Worm (Caenorhabditis elegans) whole organism, L2 larva: ENCODE results near the gene Y49E10.10.

ENCODE experiments used
- C34F6.9 ChIP-seq: fragments of 150-350 bp; optimal IDR thresholded peaks from 2 replicates; lab custom pipeline; 2014; ENCODE audit warnings: missing biosample characterization, missing genetic modification characterization
- F13H6.1 ChIP-seq: sonication (generic microtip); optimal IDR thresholded peaks from 2 replicates; lab custom pipeline; 2016; ENCODE audit warnings: missing genetic modification characterization, missing compliant biosample characterization
- R02D3.7 ChIP-seq: fragments of 150-350 bp; optimal IDR thresholded peaks from 2 replicates; lab custom pipeline; 2014; ENCODE audit warnings: missing biosample characterization, missing genetic modification characterization
- Y55F3AM.14 ChIP-seq: fragments of 200-800 bp; sonication (Bioruptor generic); optimal IDR thresholded peaks from 2 replicates; lab custom pipeline; 2018; ENCODE audit warnings: mild to moderate bottlenecking, missing genetic modification characterization, missing compliant biosample characterization
- ZK546.5 ChIP-seq: sonication (generic microtip); optimal IDR thresholded peaks from 2 replicates; lab custom pipeline; 2017; ENCODE audit warnings: missing biosample characterization, missing genetic modification characterization
- aly-2 ChIP-seq: fragments of 150-350 bp; optimal IDR thresholded peaks from 2 replicates; lab custom pipeline; 2014; ENCODE audit warnings: missing biosample characterization, missing genetic modification characterization
- ama-1 ChIP-seq: fragments of 150-350 bp; optimal IDR thresholded peaks from 2 replicates; lab custom pipeline; 2018; ENCODE audit warnings: inconsistent platforms
- blmp-1 ChIP-seq: sonication (generic microtip); optimal IDR thresholded peaks from 2 replicates; lab custom pipeline; 2017; ENCODE audit warnings: missing genetic modification characterization, mild to moderate bottlenecking, missing compliant biosample characterization, antibody characterized with exemption, moderate library complexity; ENCODE audit not compliant: insufficient read depth
- ceh-16 ChIP-seq: fragments of 150-350 bp; optimal IDR thresholded peaks from 2 replicates; lab custom pipeline; 2014; ENCODE audit warnings: missing biosample characterization, missing genetic modification characterization
- crh-2 ChIP-seq: sonication (generic microtip); optimal IDR thresholded peaks from 2 replicates; lab custom pipeline; 2017; ENCODE audit warnings: missing biosample characterization, missing genetic modification characterization
- egl-27 ChIP-seq: sonication (generic microtip); optimal IDR thresholded peaks from 3 replicates; lab custom pipeline; 2017; ENCODE audit warnings: missing biosample characterization, missing genetic modification reagents, missing genetic modification characterization
- elt-1 ChIP-seq: fragments of 150-350 bp; optimal IDR thresholded peaks from 2 replicates; lab custom pipeline; 2014; ENCODE audit warnings: missing biosample characterization, missing genetic modification characterization
- elt-3 ChIP-seq: sonication (generic microtip); optimal IDR thresholded peaks from 2 replicates; lab custom pipeline; 2017; ENCODE audit warnings: missing biosample characterization, missing genetic modification characterization
- fos-1 ChIP-seq: fragments of 150-350 bp; optimal IDR thresholded peaks from 2 replicates; lab custom pipeline; 2014; ENCODE audit warnings: missing biosample characterization, missing genetic modification characterization
- gmeb-1 ChIP-seq: fragments of 150-350 bp; optimal IDR thresholded peaks from 2 replicates; lab custom pipeline; 2014; ENCODE audit warnings: missing biosample characterization, missing genetic modification characterization
- lin-11 ChIP-seq: fragments of 150-350 bp; sonication (generic microtip); optimal IDR thresholded peaks from 2 replicates; lab custom pipeline; 2014; ENCODE audit warnings: missing biosample characterization, missing genetic modification characterization, inconsistent platforms, mixed read lengths
- lin-13 ChIP-seq: fragments of 150-350 bp; optimal IDR thresholded peaks from 2 replicates; lab custom pipeline; 2014; ENCODE audit warnings: missing biosample characterization, missing genetic modification reagents, missing genetic modification characterization
- lin-39 ChIP-seq: fragments of 150-350 bp; optimal IDR thresholded peaks from 2 replicates; lab custom pipeline; 2014; ENCODE audit warnings: missing biosample characterization, missing genetic modification reagents, missing genetic modification characterization
- mab-5 ChIP-seq: fragments of 150-350 bp; optimal IDR thresholded peaks from 2 replicates; lab custom pipeline; 2014; ENCODE audit warnings: missing biosample characterization, missing genetic modification characterization
- mbf-1 ChIP-seq: sonication (generic microtip); optimal IDR thresholded peaks from 2 replicates; lab custom pipeline; 2017; ENCODE audit warnings: missing biosample characterization, missing genetic modification characterization
- nhr-10 ChIP-seq: sonication (generic microtip); optimal IDR thresholded peaks from 2 replicates; lab custom pipeline; 2017; ENCODE audit warnings: missing biosample characterization, missing genetic modification characterization
- nhr-11 ChIP-seq: fragments of 150-350 bp; optimal IDR thresholded peaks from 2 replicates; lab custom pipeline; 2014; ENCODE audit warnings: missing biosample characterization, missing genetic modification characterization
- nhr-12 ChIP-seq: fragments of 150-350 bp; optimal IDR thresholded peaks from 2 replicates; lab custom pipeline; 2014; ENCODE audit warnings: missing biosample characterization, missing genetic modification characterization
- nhr-129 ChIP-seq: fragments of 150-350 bp; optimal IDR thresholded peaks from 2 replicates; lab custom pipeline; 2014; ENCODE audit warnings: missing biosample characterization, missing genetic modification characterization
- nhr-23 ChIP-seq: fragments of 150-350 bp; optimal IDR thresholded peaks from 2 replicates; lab custom pipeline; 2014; ENCODE audit warnings: missing biosample characterization, missing genetic modification reagents, missing genetic modification characterization
- nhr-237 ChIP-seq: fragments of 150-350 bp; optimal IDR thresholded peaks from 2 replicates; lab custom pipeline; 2014; ENCODE audit warnings: missing biosample characterization, missing genetic modification characterization
- nhr-25 ChIP-seq: fragments of 150-350 bp; sonication (generic microtip); optimal IDR thresholded peaks from 3 replicates; lab custom pipeline; 2014; ENCODE audit warnings: missing biosample characterization, missing genetic modification characterization
- nhr-6 ChIP-seq: fragments of 150-350 bp; optimal IDR thresholded peaks from 2 replicates; lab custom pipeline; 2014; ENCODE audit warnings: missing biosample characterization, missing genetic modification characterization
- nhr-77 ChIP-seq: fragments of 150-350 bp; optimal IDR thresholded peaks from 2 replicates; lab custom pipeline; 2014; ENCODE audit warnings: missing biosample characterization, missing genetic modification characterization
- peb-1 ChIP-seq: fragments of 150-350 bp; optimal IDR thresholded peaks from 2 replicates; lab custom pipeline; 2014; ENCODE audit warnings: missing biosample characterization, missing genetic modification characterization
- sem-4 ChIP-seq: fragments of 150-350 bp; optimal IDR thresholded peaks from 2 replicates; lab custom pipeline; 2014; ENCODE audit warnings: missing biosample characterization, missing genetic modification reagents, missing genetic modification characterization
- skn-1 ChIP-seq: sonication (generic microtip); optimal IDR thresholded peaks from 2 replicates; lab custom pipeline; 2017; ENCODE audit warnings: missing biosample characterization, missing genetic modification characterization
- sma-3 ChIP-seq: sonication (generic microtip); optimal IDR thresholded peaks from 2 replicates; lab custom pipeline; 2016; ENCODE audit warnings: missing genetic modification reagents, missing genetic modification characterization, missing compliant biosample characterization
- snpc-4 ChIP-seq: fragments of 150-350 bp; optimal IDR thresholded peaks from 2 replicates; lab custom pipeline; 2014; ENCODE audit warnings: missing biosample characterization, missing genetic modification characterization
- unc-62 ChIP-seq: fragments of 150-350 bp; optimal IDR thresholded peaks from 2 replicates; lab custom pipeline; 2014; ENCODE audit warnings: missing biosample characterization, missing genetic modification reagents, missing genetic modification characterization
- zag-1 ChIP-seq: fragments of 150-350 bp; optimal IDR thresholded peaks from 2 replicates; lab custom pipeline; 2014; ENCODE audit warnings: missing biosample characterization, missing genetic modification characterization
- ztf-1 ChIP-seq: fragments of 200-800 bp; sonication (Bioruptor generic); conservative IDR thresholded peaks from 2 replicates; pipeline ENCODE4 v1.3.6; 2022; ENCODE audit warnings: missing genetic modification characterization, missing compliant biosample characterization
- ztf-11 ChIP-seq: sonication (generic microtip); optimal IDR thresholded peaks from 2 replicates; lab custom pipeline; 2017; ENCODE audit warnings: missing biosample characterization, missing genetic modification characterization

Y49E10.10 gene

ce11 chrIII:12429579-12430084 lies 34.4 kb downstream of the Y49E10.10 start, which contains the start of gene snr-6 (continued):
- peak; percentile 79 for TF ChIP-seq lin-13
- TF ChIP-seq skn-1 (tag; lab: Kevin White, UChicago) = no peak
- TF ChIP-seq lin-39 = no peak
- no peak for TF ChIP-seq ceh-16
- no peak for TF ChIP-seq Y55F3AM.14
- peak; percentile 38 for TF ChIP-seq F13H6.1 (tag; lab: Kevin White, UChicago)
- no peak for TF ChIP-seq ztf-11 (tag; lab: Kevin White, UChicago)
- peak; percentile 29 for TF ChIP-seq snpc-4 (tag; lab: Kevin White, UChicago)
- no peak for TF ChIP-seq unc-62 (GFP tag; lab: Kevin White, UChicago)
- peak; percentile 14 for TF ChIP-seq fos-1 (tag; lab: Kevin White, UChicago)
- no peak for TF ChIP-seq aly-2 (tag; lab: Kevin White, UChicago)
- no peak for TF ChIP-seq R02D3.7 (tag; lab: Kevin White, UChicago)
- TF ChIP-seq nhr-6 (tag; lab: Kevin White, UChicago) = peak; percentile 1
- TF ChIP-seq elt-1 (tag; lab: Kevin White, UChicago) = no peak
- TF ChIP-seq nhr-11 (tag; lab: Kevin White, UChicago) = no peak
- TF ChIP-seq nhr-77 (tag; lab: Kevin White, UChicago) = no peak
- no peak for TF ChIP-seq ztf-1 (GFP tag; lab: Robert Waterston, UW)
- TF ChIP-seq blmp-1 (tag; lab: Kevin White, UChicago) = peak; percentile 20
- no peak for TF ChIP-seq nhr-12 (tag; lab: Kevin White, UChicago)
- TF ChIP-seq lin-11 (tag; lab: Kevin White, UChicago) = peak; percentile 25

- no peak for TF ChIP-seq lin-39
These were observed 34.9 kb downstream of the Y49E10.10 start, which contains the start of gene Y49E10.16 for ce11 chrIII:12430209-12430608. TSS of gene Y49E10.16 (plus strand) at chrIII:12430509.

ce11 chrIII:12434104-12434503 lies 38.8 kb downstream of the Y49E10.10 start, which contains the start of gene Y49E10.27:
TSS of gene Y49E10.27 (plus strand) at chrIII:12434404.
- TF ChIP-seq ZK546.5 (tag; lab: Kevin White, UChicago) = no peak
- TF ChIP-seq ceh-16 = no peak
- TF ChIP-seq sem-4 (tag; lab: Kevin White, UChicago) = no peak
- no peak for TF ChIP-seq nhr-237 (tag; lab: Kevin White, UChicago)
- TF ChIP-seq zag-1 (tag; lab: Kevin White, UChicago) = no peak
- no peak for TF ChIP-seq egl-27 (tag; lab: Kevin White, UChicago)
- TF ChIP-seq fos-1 (tag; lab: Kevin White, UChicago) = no peak
- TF ChIP-seq ama-1 (lab: Kevin White, UChicago) = no peak
- TF ChIP-seq nhr-25 = no peak
- no peak for TF ChIP-seq gmeb-1 (tag; lab: Kevin White, UChicago)
- no peak for TF ChIP-seq blmp-1 (tag; lab: Kevin White, UChicago)
- TF ChIP-seq elt-3 = no peak
- no peak for TF ChIP-seq nhr-12 (tag; lab: Kevin White, UChicago)
- TF ChIP-seq, all 48 proteins: peak for 0

ce11 chrIII:12436215-12436614 lies 41.0 kb downstream of the Y49E10.10 start, which contains the start of gene fbxa-218:
TSS of gene fbxa-218 (plus strand) at chrIII:12436515.
- TF ChIP-seq ztf-1 (GFP tag; lab: Robert Waterston, UW) (no peak), egl-27 (tag; lab: Kevin White, UChicago) (no peak), C34F6.9 (tag; lab: Kevin White, UChicago) (no peak), sma-3 (GFP tag; lab: Kevin White, UChicago) (no peak), lin-11 (tag; lab: Kevin White, UChicago) (no peak), crh-2 (tag; lab: Kevin White, UChicago) (no peak), snpc-4 (tag; lab: Kevin White, UChicago) (no peak), lin-13 (no peak), mbf-1 (tag; lab: Kevin White, UChicago) (no peak), sem-4 (tag; lab: Kevin White, UChicago) (no peak), nhr-10 (tag; lab: Kevin White, UChicago) (no peak)

ce11 chrIII:12437020-12437419 lies 41.8 kb downstream of the Y49E10.10 start:
- TF ChIP-seq mab-5 (no peak), nhr-129 (no peak), mbf-1 (tag; lab: Kevin White, UChicago) (no peak), zag-1 (tag; lab: Kevin White, UChicago) (no peak), nhr-10 (tag; lab: Kevin White, UChicago) (no peak), nhr-6 (tag; lab: Kevin White, UChicago) (no peak), nhr-23 (no peak), unc-62 (GFP tag; lab: Kevin White, UChicago) (no peak), peb-1 (tag; lab: Kevin White, UChicago) (no peak), sma-3 (GFP tag; lab: Kevin White, UChicago) (no peak), egl-27 (tag; lab: Kevin White, UChicago) (no peak), lin-11 (tag; lab: Kevin White, UChicago) (no peak), sem-4 (tag; lab: Kevin White, UChicago) (no peak), C34F6.9 (tag; lab: Kevin White, UChicago) (no peak), skn-1 (tag; lab: Kevin White, UChicago) (no peak)
